Worm (Caenorhabditis elegans) whole organism, young adult: ENCODE results near the gene cdk-11.2.

Experiments
- B0035.1 ChIP-seq: sonication (generic microtip); optimal IDR thresholded peaks from 2 replicates; lab custom pipeline; 2016; ENCODE audit warnings: missing genetic modification characterization, mild to moderate bottlenecking, missing compliant biosample characterization, missing genotype, missing genetic modification reagents
- C06A6.2 ChIP-seq: fragments of 200-800 bp; sonication (Bioruptor generic); conservative IDR thresholded peaks from 2 replicates; pipeline ENCODE4 v1.3.6; 2022; ENCODE audit warnings: missing genetic modification characterization, missing compliant biosample characterization
- C17E4.6 ChIP-seq: fragments of 200-800 bp; sonication (Bioruptor generic); IDR thresholded peaks from 2 replicates; pipeline ENCODE4 v1.3.6; 2022; ENCODE audit warnings: missing genetic modification reagents, missing genetic modification characterization, missing compliant biosample characterization
- F23B12.7 ChIP-seq: sonication (generic microtip); optimal IDR thresholded peaks from 2 replicates; lab custom pipeline; 2017; ENCODE audit warnings: missing genetic modification characterization, mild to moderate bottlenecking, missing compliant biosample characterization, antibody characterized with exemption, moderate library complexity; ENCODE audit not compliant: insufficient read depth
- F37B4.10 ChIP-seq: fragments of 200-800 bp; sonication (Bioruptor generic); IDR thresholded peaks from 2 replicates; pipeline ENCODE4 v1.3.6; 2022; ENCODE audit warnings: missing genetic modification characterization, missing compliant biosample characterization
- F49E8.2 ChIP-seq: sonication (generic microtip); optimal IDR thresholded peaks from 3 replicates; lab custom pipeline; 2017; ENCODE audit warnings: missing genetic modification characterization, mild to moderate bottlenecking, missing compliant biosample characterization, antibody characterized with exemption, moderate library complexity; ENCODE audit not compliant: insufficient read depth
- F52B5.7 ChIP-seq: sonication (generic microtip); optimal IDR thresholded peaks from 2 replicates; lab custom pipeline; 2016; ENCODE audit warnings: mild to moderate bottlenecking, missing genetic modification characterization, missing compliant biosample characterization
- F55B11.4 ChIP-seq: sonication (generic microtip); optimal IDR thresholded peaks from 2 replicates; lab custom pipeline; 2016; ENCODE audit warnings: missing compliant biosample characterization, missing genetic modification characterization, borderline replicate concordance; ENCODE audit not compliant: insufficient read depth
- F57C9.4 ChIP-seq: sonication (generic microtip); optimal IDR thresholded peaks from 2 replicates; lab custom pipeline; 2017; ENCODE audit warnings: mild to moderate bottlenecking, missing genetic modification characterization, missing compliant biosample characterization
- K11D2.4 ChIP-seq: fragments of 200-800 bp; sonication (Bioruptor generic); IDR thresholded peaks from 2 replicates; pipeline ENCODE4 v1.3.6; 2022; ENCODE audit warnings: missing genetic modification reagents, missing genetic modification characterization, missing compliant biosample characterization
- Y79H2A.3 ChIP-seq: fragments of 200-800 bp; sonication (Bioruptor generic); conservative IDR thresholded peaks from 2 replicates; pipeline ENCODE4 v1.3.6; 2022; ENCODE audit warnings: missing genetic modification reagents, missing genetic modification characterization, missing compliant biosample characterization
- Y95B8A.8 ChIP-seq: fragments of 200-800 bp; sonication (Bioruptor generic); IDR thresholded peaks from 2 replicates; pipeline ENCODE4 v1.3.6; 2022; ENCODE audit warnings: missing genetic modification reagents, missing genetic modification characterization, missing compliant biosample characterization
- aptf-3 ChIP-seq: fragments of 200-800 bp; sonication (Bioruptor generic); IDR thresholded peaks from 2 replicates; pipeline ENCODE4 v1.3.6; 2022; ENCODE audit warnings: missing genetic modification characterization, missing compliant biosample characterization
- atf-7 ChIP-seq: sonication (generic microtip); optimal IDR thresholded peaks from 2 replicates; lab custom pipeline; 2017; ENCODE audit warnings: mild to moderate bottlenecking, missing genetic modification characterization, missing compliant biosample characterization
- ccch-3 ChIP-seq: fragments of 200-800 bp; sonication (Bioruptor generic); optimal IDR thresholded peaks from 2 replicates; lab custom pipeline; 2018; ENCODE audit warnings: mild to moderate bottlenecking, missing genetic modification characterization, missing compliant biosample characterization
- cebp-1 ChIP-seq, 2 experiments: fragments of 200-800 bp in 1 of 2; sonication (Bioruptor generic) in 1 of 2; sonication (generic microtip) in 1 of 2; IDR thresholded peaks in 1 of 2; optimal IDR thresholded peaks in 1 of 2; 2 replicates each; pipeline versions ENCODE4 v1.3.6 to Lab custom; 2017 to 2022; ENCODE audit warnings: missing compliant biosample characterization in 2 of 2, missing genetic modification characterization in 2 of 2, mild to moderate bottlenecking in 1 of 2, missing genetic modification reagents in 1 of 2, moderate library complexity in 1 of 2
- ceh-100 ChIP-seq: fragments of 200-800 bp; sonication (Bioruptor generic); IDR thresholded peaks from 2 replicates; pipeline ENCODE4 v1.3.6; 2022; ENCODE audit warnings: missing genetic modification reagents, missing genetic modification characterization, missing compliant biosample characterization
- ceh-58 ChIP-seq: fragments of 200-800 bp; sonication (Bioruptor generic); IDR thresholded peaks from 2 replicates; pipeline ENCODE4 v1.3.6; 2022; ENCODE audit warnings: missing genetic modification characterization, missing compliant biosample characterization
- ceh-79 ChIP-seq: sonication (generic microtip); optimal IDR thresholded peaks from 2 replicates; lab custom pipeline; 2017; ENCODE audit warnings: mild to moderate bottlenecking, missing genetic modification characterization, missing compliant biosample characterization
- chd-7 ChIP-seq: sonication (generic microtip); optimal IDR thresholded peaks from 2 replicates; lab custom pipeline; 2016; ENCODE audit warnings: mild to moderate bottlenecking, missing genetic modification characterization, moderate library complexity, missing compliant biosample characterization
- die-1 ChIP-seq: sonication (generic microtip); optimal IDR thresholded peaks from 2 replicates; lab custom pipeline; 2016; ENCODE audit warnings: missing genotype, mild to moderate bottlenecking, missing genetic modification characterization, missing compliant biosample characterization
- dox-1 ChIP-seq: fragments of 200-800 bp; sonication (Bioruptor generic); IDR thresholded peaks from 2 replicates; pipeline ENCODE4 v1.3.6; 2022; ENCODE audit warnings: missing genetic modification reagents, missing genetic modification characterization, missing compliant biosample characterization
- egrh-3 ChIP-seq: fragments of 200-800 bp; sonication (Bioruptor generic); IDR thresholded peaks from 2 replicates; pipeline ENCODE4 v1.3.6; 2022; ENCODE audit warnings: missing genetic modification reagents, missing genetic modification characterization, missing compliant biosample characterization
- gei-17 ChIP-seq: fragments of 200-800 bp; sonication (Bioruptor generic); optimal IDR thresholded peaks from 2 replicates; lab custom pipeline; 2018; ENCODE audit warnings: mild to moderate bottlenecking, missing genetic modification characterization, missing compliant biosample characterization
- hlh-26 ChIP-seq: fragments of 200-800 bp; sonication (Bioruptor generic); conservative IDR thresholded peaks from 2 replicates; pipeline ENCODE4 v1.3.6; 2022; ENCODE audit warnings: missing genetic modification reagents, missing genetic modification characterization, missing compliant biosample characterization
- hmg-1.2 ChIP-seq: fragments of 200-800 bp; sonication (Bioruptor generic); IDR thresholded peaks from 2 replicates; pipeline ENCODE4 v1.3.6; 2022; ENCODE audit warnings: missing genetic modification reagents, missing genetic modification characterization, missing compliant biosample characterization
- hsf-1 ChIP-seq: fragments of 200-800 bp; sonication (Bioruptor generic); IDR thresholded peaks from 2 replicates; pipeline ENCODE4 v1.3.6; 2022; ENCODE audit warnings: missing genetic modification reagents, missing genetic modification characterization, missing compliant biosample characterization
- let-526 ChIP-seq: fragments of 200-800 bp; sonication (Bioruptor generic); IDR thresholded peaks from 2 replicates; pipeline ENCODE4 v1.3.6; 2022; ENCODE audit warnings: missing genetic modification reagents, missing genetic modification characterization, missing compliant biosample characterization
- lin-26 ChIP-seq: fragments of 200-800 bp; sonication (Bioruptor generic); IDR thresholded peaks from 2 replicates; pipeline ENCODE4 v1.3.6; 2022; ENCODE audit warnings: missing genetic modification reagents, missing genetic modification characterization, missing compliant biosample characterization
- lin-35 ChIP-seq, 3 experiments: fragments of 150-350 bp in 2 of 3; sonication (generic microtip) in 1 of 3; optimal IDR thresholded peaks; 2 replicates each; lab custom pipeline; 2014 to 2018; ENCODE audit warnings: missing biosample characterization in 3 of 3, missing genetic modification characterization in 3 of 3, missing genetic modification reagents in 3 of 3
- lin-54 ChIP-seq: fragments of 200-800 bp; sonication (Bioruptor generic); optimal IDR thresholded peaks from 2 replicates; lab custom pipeline; 2018; ENCODE audit warnings: mild to moderate bottlenecking, missing genetic modification characterization, missing compliant biosample characterization
- lir-1 ChIP-seq: fragments of 200-800 bp; sonication (Bioruptor generic); conservative IDR thresholded peaks from 2 replicates; pipeline ENCODE4 v1.3.6; 2022; ENCODE audit warnings: missing genetic modification reagents, missing genetic modification characterization, missing compliant biosample characterization
- madf-10 ChIP-seq: sonication (generic microtip); optimal IDR thresholded peaks from 2 replicates; lab custom pipeline; 2016; ENCODE audit warnings: mild to moderate bottlenecking, missing genetic modification characterization, missing compliant biosample characterization
- mcd-1 ChIP-seq: fragments of 200-800 bp; sonication (Bioruptor generic); IDR thresholded peaks from 2 replicates; pipeline ENCODE4 v1.3.6; 2022; ENCODE audit warnings: missing genetic modification reagents, missing genetic modification characterization, missing compliant biosample characterization
- mel-28 ChIP-seq: sonication (generic microtip); optimal IDR thresholded peaks from 2 replicates; lab custom pipeline; 2016; ENCODE audit warnings: borderline replicate concordance, mild to moderate bottlenecking, missing genetic modification characterization, missing compliant biosample characterization
- mes-4 ChIP-seq: sonication (generic microtip); optimal IDR thresholded peaks from 2 replicates; lab custom pipeline; 2016; ENCODE audit warnings: missing genotype, missing genetic modification characterization, missing compliant biosample characterization
- nfya-2 ChIP-seq: fragments of 200-800 bp; sonication (Bioruptor generic); IDR thresholded peaks from 2 replicates; pipeline ENCODE4 v1.3.6; 2022; ENCODE audit warnings: missing genetic modification reagents, missing genetic modification characterization, missing compliant biosample characterization
- nfyb-1 ChIP-seq: fragments of 200-800 bp; sonication (Bioruptor generic); IDR thresholded peaks from 2 replicates; pipeline ENCODE4 v1.3.6; 2022; ENCODE audit warnings: missing genetic modification reagents, missing genetic modification characterization, missing compliant biosample characterization
- nhr-80 ChIP-seq: sonication (generic microtip); optimal IDR thresholded peaks from 2 replicates; lab custom pipeline; 2016; ENCODE audit warnings: missing genetic modification characterization, missing compliant biosample characterization
- rcor-1 ChIP-seq: fragments of 200-800 bp; sonication (Bioruptor generic); IDR thresholded peaks from 2 replicates; pipeline ENCODE4 v1.3.6; 2022; ENCODE audit warnings: missing genetic modification reagents, missing genetic modification characterization, missing compliant biosample characterization
- repo-1 ChIP-seq: sonication (generic microtip); optimal IDR thresholded peaks from 2 replicates; lab custom pipeline; 2017; ENCODE audit warnings: mild to moderate bottlenecking, missing genetic modification characterization, missing compliant biosample characterization
- snpc-4 ChIP-seq, 5 experiments: fragments of 150-350 bp in 1 of 5; sonication (generic microtip) in 4 of 5; optimal IDR thresholded peaks; 2 replicates each; lab custom pipeline; 2014 to 2018; ENCODE audit warnings: missing genetic modification characterization in 5 of 5, missing biosample characterization in 3 of 5, antibody characterized with exemption in 2 of 5, mild to moderate bottlenecking in 2 of 5, missing compliant biosample characterization in 2 of 5, missing genotype in 2 of 5, moderate library complexity in 2 of 5, missing genetic modification reagents in 1 of 5
- tbp1 ChIP-seq: fragments of 200-800 bp; sonication (Bioruptor generic); optimal IDR thresholded peaks from 2 replicates; lab custom pipeline; 2018; ENCODE audit warnings: mild to moderate bottlenecking, missing genetic modification characterization, missing compliant biosample characterization
- zim-3 ChIP-seq: sonication (generic microtip); optimal IDR thresholded peaks from 2 replicates; lab custom pipeline; 2017; ENCODE audit warnings: mild to moderate bottlenecking, missing genetic modification characterization, moderate library complexity, missing compliant biosample characterization
- ztf-22 ChIP-seq: fragments of 200-800 bp; sonication (Bioruptor generic); optimal IDR thresholded peaks from 2 replicates; lab custom pipeline; 2018; ENCODE audit warnings: mild to moderate bottlenecking, missing genetic modification characterization, moderate library complexity, missing compliant biosample characterization
- ztf-26 ChIP-seq: sonication (generic microtip); optimal IDR thresholded peaks from 2 replicates; lab custom pipeline; 2017; ENCODE audit warnings: missing genetic modification characterization, missing compliant biosample characterization
- ztf-28 ChIP-seq: fragments of 200-800 bp; sonication (Bioruptor generic); IDR thresholded peaks from 2 replicates; pipeline ENCODE4 v1.3.6; 2022; ENCODE audit warnings: missing genetic modification reagents, missing genetic modification characterization, missing compliant biosample characterization

Gene cdk-11.2

DNA sequence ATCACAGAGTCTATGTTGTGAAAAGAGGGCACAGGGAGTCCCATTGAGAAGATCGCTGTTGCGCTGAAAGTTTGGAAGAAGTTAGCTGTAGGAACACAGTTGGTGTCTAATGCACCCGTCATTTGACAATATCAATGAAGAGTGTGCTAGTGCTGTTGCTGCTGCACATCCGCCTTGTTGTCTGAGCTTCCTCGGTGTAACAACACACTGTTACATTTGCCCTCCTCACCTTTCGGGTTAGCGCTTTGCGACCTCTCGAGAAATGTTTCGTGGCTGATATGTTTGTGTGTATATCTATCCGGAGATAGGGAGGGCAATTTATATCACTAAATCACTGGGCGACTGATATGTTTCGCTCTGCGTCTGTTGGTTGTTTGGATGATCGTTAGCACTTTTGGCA is 25.3 kb downstream of the cdk-11.2 start:
- TF ChIP-seq F57C9.4 (tag; lab: Kevin White, UChicago) (no peak), repo-1 (tag; lab: Kevin White, UChicago) (no peak), F49E8.2 (tag; lab: Kevin White, UChicago) (no peak), nhr-80 (tag; lab: Kevin White, UChicago) (peak; percentile 63), mcd-1 (GFP tag; lab: Robert Waterston, UW) (no peak), atf-7 (no peak), ceh-79 (tag; lab: Kevin White, UChicago) (no peak), hsf-1 (GFP tag; lab: Robert Waterston, UW) (0 out of 2 replicates have a peak, but pooled peaks have one; percentile 13), B0035.1 (no peak), zim-3 (tag; lab: Kevin White, UChicago) (no peak), ztf-26 (tag; lab: Kevin White, UChicago) (no peak), mel-28 (no peak), chd-7 (no peak), lin-26 (no peak), nfyb-1 (GFP tag; lab: Robert Waterston, UW) (no peak), hmg-1.2 (no peak), gei-17 (GFP tag; lab: Kevin White, UChicago) (no peak), hlh-26 (GFP tag; lab: Robert Waterston, UW) (no peak), dox-1 (GFP tag; lab: Robert Waterston, UW) (peak; percentile 62; the same call in 1 of the 2 replicates), cebp-1 (GFP tag; IDR thresholded peaks at IDR 0.05; lab: Robert Waterston, UW) (no peak), cebp-1 (tag; optimal IDR thresholded peaks at IDR 0.05; lab: Kevin White, UChicago) (peak; percentile 29), egrh-3 (no peak), madf-10 (tag; lab: Kevin White, UChicago) (no peak), F52B5.7 (tag; lab: Kevin White, UChicago) (no peak), let-526 (GFP tag; lab: Robert Waterston, UW) (no peak), Y79H2A.3 (GFP tag; lab: Robert Waterston, UW) (no peak), lin-35 (GFP tag; optimal IDR thresholded peaks at IDR 0.05; lab: Kevin White, UChicago) (no peak), F37B4.10 (GFP tag; lab: Robert Waterston, UW) (no peak), C06A6.2 (GFP tag; lab: Robert Waterston, UW) (no peak), ztf-22 (GFP tag; lab: Kevin White, UChicago) (no peak), lin-54 (GFP tag; lab: Kevin White, UChicago) (no peak), snpc-4 (GFP tag; optimal IDR thresholded peaks at IDR 0.05; lab: Kevin White, UChicago) (no peak), snpc-4 (tag; optimal IDR thresholded peaks at IDR 0.05; lab: Kevin White, UChicago) (no peak), die-1 (tag; lab: Kevin White, UChicago) (no peak)

DNA sequence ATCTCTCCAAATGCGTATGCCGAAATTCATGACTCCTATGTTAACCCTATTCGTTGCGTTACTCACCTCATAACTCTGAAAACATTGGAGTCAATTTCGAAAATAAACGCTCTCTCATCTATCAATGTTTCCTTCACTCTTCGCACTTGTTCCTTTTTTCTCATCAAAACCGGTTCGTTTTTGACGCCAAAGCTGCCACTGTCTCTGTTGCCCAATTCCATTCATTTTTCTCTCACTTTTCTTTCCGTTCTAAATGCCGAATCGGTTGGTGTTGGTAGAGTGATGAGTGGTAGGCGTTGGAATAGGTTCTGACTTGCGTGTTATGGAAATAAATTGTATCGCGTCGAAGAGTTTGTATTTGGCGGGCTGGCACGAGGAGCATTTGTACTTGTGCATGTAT is 26.2 kb downstream of the cdk-11.2 start:
- TF ChIP-seq F55B11.4 (tag; lab: Kevin White, UChicago) (no peak), ceh-58 (GFP tag; lab: Robert Waterston, UW) (no peak), hlh-26 (GFP tag; lab: Robert Waterston, UW) (no peak), F23B12.7 (no peak)

DNA sequence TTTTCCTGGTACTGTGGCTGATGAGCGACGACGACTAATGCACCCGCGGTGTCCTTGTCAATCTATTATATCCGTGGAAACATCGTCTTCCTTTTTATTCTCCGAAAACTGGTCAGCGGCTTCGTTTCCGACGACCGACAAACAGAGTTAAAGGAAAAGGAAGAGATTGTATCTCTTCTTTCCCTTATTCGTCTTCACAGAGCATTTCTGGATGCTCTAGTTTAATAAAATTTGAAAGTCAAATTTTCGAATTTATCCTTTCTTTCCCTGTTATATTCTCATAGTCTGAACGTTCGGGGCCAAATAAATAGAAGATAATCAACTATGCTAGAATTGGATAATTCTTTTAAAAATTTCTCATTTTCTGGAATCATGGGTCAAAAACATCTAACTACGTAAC is 26.8 kb downstream of the cdk-11.2 start:
- TF ChIP-seq hmg-1.2 (no peak), mes-4 (no peak), aptf-3 (GFP tag; lab: Robert Waterston, UW) (no peak), ceh-58 (GFP tag; lab: Robert Waterston, UW) (no peak), ccch-3 (GFP tag; lab: Kevin White, UChicago) (no peak), nfya-2 (GFP tag; lab: Robert Waterston, UW) (no peak), Y95B8A.8 (GFP tag; lab: Robert Waterston, UW) (no peak), K11D2.4 (no peak), ztf-28 (GFP tag; lab: Robert Waterston, UW) (no peak), hsf-1 (GFP tag; lab: Robert Waterston, UW) (no peak), C17E4.6 (no peak), lir-1 (no peak), ceh-100 (GFP tag; lab: Robert Waterston, UW) (no peak), tbp1 (no peak), rcor-1 (GFP tag; lab: Robert Waterston, UW) (no peak)
